Fruit fly (Drosophila melanogaster) S2 (cell line): ENCODE data around the gene Syx18.
A peak's percentile ranks its signal among the peaks of the same experiment; 100 is the strongest.

Experiments used
- CG8478 ChIP-seq: fragments of >200 bp; optimal IDR thresholded peaks from 2 replicates; lab custom pipeline; 2018
- CTCF ChIP-seq, 2 experiments: fragments of >200 bp; optimal IDR thresholded peaks; 2 replicates each; lab custom pipeline; 2018

Gene Syx18

DNA sequence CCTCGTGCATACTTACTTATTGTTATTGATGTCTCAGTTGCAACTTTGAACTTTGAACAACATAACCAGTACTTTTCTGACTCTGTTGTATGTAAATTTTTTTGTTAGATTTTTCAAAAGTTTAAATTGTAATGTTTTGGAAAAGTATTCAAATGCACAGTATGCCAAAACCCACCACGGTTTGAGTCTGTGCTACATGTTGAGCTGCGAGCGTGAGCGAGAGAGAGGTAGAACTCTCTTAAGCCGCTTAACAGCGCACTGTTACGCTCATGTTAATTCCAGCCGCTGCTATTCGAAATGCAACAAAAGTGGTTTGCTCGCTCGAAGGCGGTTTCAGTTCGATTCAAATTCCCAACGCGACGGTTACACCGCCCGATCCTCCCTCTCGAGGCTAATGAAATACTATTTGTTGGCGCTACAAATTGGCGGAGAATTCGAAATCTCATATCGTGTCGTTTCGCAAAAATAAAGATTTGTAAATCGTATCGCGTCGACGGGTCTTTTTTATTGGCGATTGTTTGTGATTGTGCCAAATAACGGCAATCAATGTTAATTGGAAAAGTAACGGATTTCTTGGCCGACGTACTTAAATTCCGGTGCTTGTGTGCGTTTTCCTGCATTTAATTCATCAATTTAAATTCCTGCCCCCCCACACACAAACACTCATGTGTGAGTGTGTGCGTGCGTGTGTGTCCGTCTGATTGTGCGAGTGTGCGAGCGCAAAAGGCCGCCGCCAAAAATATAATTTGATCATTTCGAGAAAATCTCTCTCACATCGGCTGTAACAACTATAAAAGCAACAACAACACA lies 36.3 kb downstream of the Syx18 start:
- TF ChIP-seq CG8478 (lab: Kevin White, UChicago) (no peak), CTCF (optimal IDR thresholded peaks at IDR 0.05; lab: Kevin White, UChicago) (no peak)

dm6 chr3R:24586453-24586886 lies 38.9 kb downstream of the Syx18 start:
- TF ChIP-seq CG8478 (lab: Kevin White, UChicago) (no peak), CTCF (optimal IDR thresholded peaks at IDR 0.05; lab: Kevin White, UChicago) (peak; percentile 60 to 62)

- TF ChIP-seq CG8478 (lab: Kevin White, UChicago) (no peak), CTCF (optimal IDR thresholded peaks at IDR 0.05; lab: Kevin White, UChicago) (peak in 1 of 2 experiments; percentile 50)
Measured at dm6 chr3R:24585042-24585698, 40.2 kb downstream of the Syx18 start, which contains the start of the genes CG13625 and mld. TSS of gene CG13625 (minus strand) at chr3R:24585160. TSS of gene mld (plus strand) at chr3R:24585653.

DNA sequence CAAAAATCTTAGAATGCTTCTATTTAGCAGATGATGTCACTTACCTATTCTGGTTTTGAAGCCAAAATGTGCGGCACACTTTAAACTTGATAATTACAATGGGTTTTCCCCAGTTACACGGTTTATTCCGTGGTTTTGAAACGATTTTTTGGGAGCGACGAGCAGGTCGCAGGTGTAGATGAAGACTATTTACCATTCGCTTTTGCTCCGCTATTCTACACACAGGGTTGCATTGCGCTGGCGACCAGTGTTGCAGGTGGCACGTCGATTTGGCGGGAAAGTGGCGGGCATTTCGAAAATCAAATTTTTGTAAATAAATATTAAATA lies 42.7 kb downstream of the Syx18 start, which contains the start of gene REPTOR:
REPTOR (minus strand) TSS at position 196 of the 327 bp plus-strand sequence.
- no peak for TF ChIP-seq CTCF (optimal IDR thresholded peaks at IDR 0.05; lab: Kevin White, UChicago)
- TF ChIP-seq CG8478 (lab: Kevin White, UChicago), result no peak

DNA sequence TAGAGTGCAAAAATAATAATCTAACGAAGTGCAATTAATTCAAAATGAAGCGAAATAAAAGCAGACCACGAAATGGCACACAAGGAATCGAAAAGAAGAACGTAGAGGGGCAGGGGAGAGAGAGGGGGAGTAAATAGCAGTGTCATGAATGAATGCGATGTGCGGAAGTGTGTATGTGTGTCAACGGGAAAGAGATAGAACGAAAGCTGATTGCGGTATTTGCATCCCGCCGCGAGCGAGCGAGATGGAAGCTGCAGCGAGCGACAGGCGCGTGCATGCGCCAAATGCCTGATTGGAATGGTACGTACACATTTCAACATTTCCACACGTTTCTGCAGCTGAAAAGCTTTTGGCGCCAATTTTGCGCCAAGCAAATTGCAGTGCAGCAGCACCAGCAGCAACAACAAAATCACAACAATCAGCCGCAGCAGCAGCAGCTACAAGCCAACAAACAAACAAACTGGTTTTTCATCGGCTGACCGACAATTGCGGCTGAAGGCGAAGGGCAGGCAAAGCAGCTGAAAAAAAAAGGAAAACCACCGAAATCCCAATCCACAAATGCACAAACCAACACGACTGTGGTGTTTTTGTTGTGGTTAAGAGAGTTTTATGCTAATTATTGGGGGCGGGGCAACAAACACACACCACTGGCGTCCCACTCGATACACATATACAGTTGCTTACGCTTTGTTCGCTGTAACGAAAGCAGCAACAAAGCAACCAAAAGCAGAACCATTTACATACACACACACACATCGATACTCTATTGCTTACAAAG lies 43.3 kb downstream of the Syx18 start:
- TF ChIP-seq CTCF (optimal IDR thresholded peaks at IDR 0.05; lab: Kevin White, UChicago) (no peak), CG8478 (lab: Kevin White, UChicago) (no peak)

DNA sequence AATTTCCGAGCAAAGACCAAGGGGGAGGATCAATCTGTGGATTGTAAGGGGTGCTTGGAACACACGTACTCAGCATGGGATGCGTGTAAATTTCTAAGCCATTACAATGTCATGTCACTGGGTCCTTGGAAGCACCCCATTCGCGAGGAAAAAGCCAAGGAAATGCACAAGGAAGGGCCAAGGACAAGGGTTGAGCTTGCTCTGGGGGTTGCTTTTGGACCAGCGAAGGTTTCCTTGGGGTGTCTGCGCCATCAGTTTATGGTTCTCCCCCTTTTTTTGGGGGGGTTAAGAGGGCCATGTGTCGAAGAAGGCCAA lies 44.4 kb downstream of the Syx18 start:
- TF ChIP-seq CG8478 (lab: Kevin White, UChicago) (no peak), CTCF (optimal IDR thresholded peaks at IDR 0.05; lab: Kevin White, UChicago) (no peak)

DNA sequence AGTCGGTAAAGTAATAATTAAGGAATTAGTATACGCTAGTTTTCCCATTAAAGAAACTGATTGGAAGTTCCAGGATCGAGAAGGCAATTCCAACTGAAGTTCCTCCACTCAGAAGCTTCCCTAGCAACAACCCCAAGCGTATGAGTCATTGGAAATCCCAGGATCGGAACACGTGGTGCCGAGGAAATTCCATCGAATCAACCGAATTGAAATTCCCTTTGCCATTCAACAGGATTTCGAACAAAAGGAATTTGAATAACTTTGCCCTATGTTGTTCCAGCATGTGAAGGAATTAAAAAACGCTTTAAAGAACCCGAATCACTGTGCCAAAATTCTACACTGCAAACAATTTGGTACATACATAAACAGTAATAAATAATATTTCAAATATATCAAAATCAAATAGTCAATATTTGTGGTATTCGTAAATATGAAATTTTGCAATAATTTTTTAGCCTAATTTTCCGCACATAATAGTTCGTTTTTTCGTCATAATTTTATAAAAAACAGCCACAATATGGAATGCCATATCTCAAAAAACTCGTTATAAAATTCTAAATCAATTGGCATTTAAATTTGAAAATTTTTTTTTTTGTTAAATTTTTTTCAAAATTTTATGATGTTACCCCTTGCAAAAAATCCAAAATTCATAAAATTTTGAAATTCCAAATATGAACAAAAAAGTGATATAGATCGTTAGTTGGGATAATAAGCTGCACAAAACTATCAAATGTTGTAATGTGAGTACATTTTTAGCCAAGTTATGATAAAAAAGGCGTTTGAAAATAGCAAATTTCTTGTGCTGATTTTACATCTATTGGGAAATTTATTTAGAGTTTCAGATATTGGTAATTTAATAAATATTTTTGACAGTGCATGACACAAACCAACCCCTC lies 45.0 kb downstream of the Syx18 start:
- TF ChIP-seq CTCF (optimal IDR thresholded peaks at IDR 0.05; lab: Kevin White, UChicago), result no peak
- no peak for TF ChIP-seq CG8478 (lab: Kevin White, UChicago)

DNA sequence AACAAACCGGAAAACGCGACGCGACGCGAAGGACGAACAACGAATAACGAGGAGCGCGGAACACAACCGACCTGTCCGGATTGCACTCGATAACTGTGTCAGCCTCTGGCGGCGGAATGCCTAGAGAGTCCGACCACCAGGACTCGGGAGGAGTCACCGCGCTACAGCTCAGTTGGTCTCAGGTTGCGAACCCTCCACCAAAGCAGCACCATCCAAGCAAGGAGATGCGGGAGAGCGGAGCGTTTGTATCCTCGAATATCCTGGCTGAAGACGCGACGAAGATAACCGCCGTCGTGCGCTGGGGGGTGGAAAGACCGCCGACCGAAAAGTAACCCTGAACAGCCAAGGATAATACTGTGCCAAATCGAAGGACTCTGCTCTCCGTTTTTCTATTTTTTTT lies 48.0 kb downstream of the Syx18 start:
- TF ChIP-seq CG8478 (lab: Kevin White, UChicago) (no peak), CTCF (optimal IDR thresholded peaks at IDR 0.05; lab: Kevin White, UChicago) (no peak)

DNA sequence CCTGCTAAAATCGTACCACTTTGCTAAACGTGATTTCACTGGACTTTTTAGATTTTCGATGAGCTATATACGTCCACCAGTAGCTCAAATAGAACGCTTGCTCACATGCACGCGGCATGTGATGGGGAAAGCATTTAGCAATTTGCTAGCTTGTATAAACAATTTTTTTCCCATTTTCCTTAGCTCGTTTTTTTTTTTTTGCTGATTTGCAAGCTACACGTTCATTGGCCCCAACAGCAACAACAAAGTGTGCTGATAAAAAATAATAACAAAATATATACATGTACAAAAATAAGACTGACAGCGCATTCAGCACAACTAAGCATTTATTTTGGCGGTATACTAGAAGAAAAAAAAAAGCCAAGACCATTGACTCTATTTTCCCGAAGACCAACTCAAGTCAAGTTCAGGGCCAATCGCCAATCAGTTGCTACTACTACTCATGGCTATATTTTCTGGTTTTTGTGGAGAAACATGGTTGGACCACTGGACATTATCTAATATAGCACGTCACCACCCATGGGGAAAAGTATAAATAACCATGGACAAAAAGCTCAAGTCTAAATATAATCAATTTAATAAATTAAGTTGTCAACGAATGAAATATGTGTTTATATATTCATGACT lies 49.5 kb downstream of the Syx18 start:
- TF ChIP-seq CTCF (optimal IDR thresholded peaks at IDR 0.05; lab: Kevin White, UChicago) (no peak), CG8478 (lab: Kevin White, UChicago) (no peak)

DNA sequence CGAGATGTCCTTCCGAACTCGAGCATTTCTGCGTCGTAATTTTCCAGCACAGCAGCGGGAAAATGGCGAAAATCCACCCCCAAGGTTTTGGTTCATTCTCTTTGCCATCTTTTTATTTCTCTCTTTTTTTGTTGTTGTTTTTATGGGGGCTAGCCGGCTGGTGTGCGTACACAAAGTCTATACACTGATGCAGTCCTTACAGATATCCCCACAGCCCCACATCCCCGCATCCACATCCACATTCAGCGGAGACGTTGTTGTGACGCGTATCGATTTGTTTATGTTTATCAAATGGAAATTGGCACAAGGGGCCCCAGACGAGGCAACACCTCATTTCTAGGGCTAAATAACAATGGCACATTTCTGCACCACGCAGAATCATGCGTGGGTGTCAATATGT lies 50.3 kb downstream of the Syx18 start:
- TF ChIP-seq CTCF (optimal IDR thresholded peaks at IDR 0.05; lab: Kevin White, UChicago) (no peak), CG8478 (lab: Kevin White, UChicago) (no peak)

dm6 chr3R:24574123-24574522 lies 51.2 kb downstream of the Syx18 start:
- TF ChIP-seq CTCF (optimal IDR thresholded peaks at IDR 0.05; lab: Kevin White, UChicago) (no peak), CG8478 (lab: Kevin White, UChicago) (no peak)
